Worm (Caenorhabditis elegans) whole organism, late embryonic: ENCODE data around the gene hars-1.

ENCODE experiments used
- C08G9.2 ChIP-seq: sonication (generic microtip); optimal IDR thresholded peaks from 2 replicates; lab custom pipeline; 2016; ENCODE audit warnings: mild to moderate bottlenecking, missing genetic modification characterization, moderate library complexity, missing compliant biosample characterization
- C38D4.7 ChIP-seq: fragments of 200-800 bp; sonication (Bioruptor generic); optimal IDR thresholded peaks from 2 replicates; lab custom pipeline; 2018; ENCODE audit warnings: mild to moderate bottlenecking, missing genetic modification characterization, moderate library complexity, missing compliant biosample characterization
- F13H6.1 ChIP-seq: sonication (generic microtip); optimal IDR thresholded peaks from 2 replicates; lab custom pipeline; 2016; ENCODE audit warnings: missing genetic modification characterization, missing compliant biosample characterization
- Y22D7AL.16 ChIP-seq: sonication (generic microtip); optimal IDR thresholded peaks from 2 replicates; lab custom pipeline; 2016; ENCODE audit warnings: missing genetic modification characterization, missing compliant biosample characterization
- ahr-1 ChIP-seq: sonication (generic microtip); optimal IDR thresholded peaks from 2 replicates; lab custom pipeline; 2016; ENCODE audit warnings: missing genetic modification characterization, missing compliant biosample characterization
- ama-1 ChIP-seq: fragments of 150-350 bp; optimal IDR thresholded peaks from 2 replicates; lab custom pipeline; 2014
- ceh-2 ChIP-seq: sonication (generic microtip); optimal IDR thresholded peaks from 2 replicates; lab custom pipeline; 2016; ENCODE audit warnings: missing genotype, missing genetic modification characterization, missing compliant biosample characterization
- ceh-24 ChIP-seq: sonication (generic microtip); optimal IDR thresholded peaks from 2 replicates; lab custom pipeline; 2016; ENCODE audit warnings: mild to moderate bottlenecking, missing genetic modification characterization, missing compliant biosample characterization
- ceh-30 ChIP-seq: fragments of 150-350 bp; optimal IDR thresholded peaks from 2 replicates; lab custom pipeline; 2014; ENCODE audit warnings: missing biosample characterization, missing genetic modification characterization
- ceh-48 ChIP-seq: sonication (generic microtip); optimal IDR thresholded peaks from 2 replicates; lab custom pipeline; 2016; ENCODE audit warnings: missing genetic modification characterization, inconsistent platforms, missing compliant biosample characterization
- ceh-9 ChIP-seq: sonication (generic microtip); optimal IDR thresholded peaks from 2 replicates; lab custom pipeline; 2016; ENCODE audit warnings: mild to moderate bottlenecking, missing genetic modification characterization, inconsistent platforms, missing compliant biosample characterization
- che-1 ChIP-seq: sonication (generic microtip); optimal IDR thresholded peaks from 2 replicates; lab custom pipeline; 2016; ENCODE audit warnings: mild to moderate bottlenecking, missing genetic modification characterization, missing compliant biosample characterization
- dve-1 ChIP-seq: sonication (generic microtip); optimal IDR thresholded peaks from 2 replicates; lab custom pipeline; 2017; ENCODE audit warnings: antibody characterized with exemption, mild to moderate bottlenecking, missing genetic modification characterization, missing compliant biosample characterization
- ets-4 ChIP-seq: sonication (generic microtip); optimal IDR thresholded peaks from 2 replicates; lab custom pipeline; 2016; ENCODE audit warnings: missing genetic modification characterization, missing compliant biosample characterization
- eyg-1 ChIP-seq: sonication (generic microtip); optimal IDR thresholded peaks from 2 replicates; lab custom pipeline; 2016; ENCODE audit warnings: missing genotype, missing genetic modification characterization, missing compliant biosample characterization
- fkh-6 ChIP-seq: sonication (generic microtip); optimal IDR thresholded peaks from 2 replicates; lab custom pipeline; 2016; ENCODE audit warnings: missing genetic modification characterization, missing compliant biosample characterization
- gmeb-2 ChIP-seq: sonication (generic microtip); optimal IDR thresholded peaks from 2 replicates; lab custom pipeline; 2016; ENCODE audit warnings: missing genetic modification characterization, inconsistent platforms, missing compliant biosample characterization
- lim-6 ChIP-seq: sonication (generic microtip); optimal IDR thresholded peaks from 2 replicates; lab custom pipeline; 2016; ENCODE audit warnings: missing genetic modification characterization, missing compliant biosample characterization
- lin-11 ChIP-seq: fragments of 200-800 bp; sonication (Bioruptor generic); optimal IDR thresholded peaks from 2 replicates; lab custom pipeline; 2018; ENCODE audit warnings: mild to moderate bottlenecking, missing genetic modification characterization, missing compliant biosample characterization
- madf-2 ChIP-seq: sonication (generic microtip); optimal IDR thresholded peaks from 2 replicates; lab custom pipeline; 2017; ENCODE audit warnings: missing genetic modification characterization, missing compliant biosample characterization
- nhr-11 ChIP-seq: fragments of 150-350 bp; optimal IDR thresholded peaks from 2 replicates; lab custom pipeline; 2014; ENCODE audit warnings: missing biosample characterization, missing genetic modification characterization
- odd-2 ChIP-seq: sonication (generic microtip); optimal IDR thresholded peaks from 2 replicates; lab custom pipeline; 2017; ENCODE audit warnings: antibody characterized with exemption, mild to moderate bottlenecking, missing genetic modification characterization, missing compliant biosample characterization
- pag-3 ChIP-seq: sonication (generic microtip); optimal IDR thresholded peaks from 2 replicates; lab custom pipeline; 2016; ENCODE audit warnings: missing compliant biosample characterization, missing genetic modification characterization, borderline replicate concordance
- pha-2 ChIP-seq: sonication (generic microtip); optimal IDR thresholded peaks from 2 replicates; lab custom pipeline; 2017; ENCODE audit warnings: mild to moderate bottlenecking, missing genetic modification characterization, missing compliant biosample characterization
- pros-1 ChIP-seq: fragments of 150-350 bp; optimal IDR thresholded peaks from 2 replicates; lab custom pipeline; 2014; ENCODE audit warnings: missing biosample characterization, missing genetic modification reagents, missing genetic modification characterization
- ref-2 ChIP-seq: sonication (generic microtip); optimal IDR thresholded peaks from 2 replicates; lab custom pipeline; 2016; ENCODE audit warnings: missing genetic modification characterization, missing compliant biosample characterization
- sox-4 ChIP-seq: sonication (generic microtip); optimal IDR thresholded peaks from 2 replicates; lab custom pipeline; 2017; ENCODE audit warnings: mild to moderate bottlenecking, missing genetic modification characterization, inconsistent platforms, missing compliant biosample characterization
- syd-9 ChIP-seq: sonication (generic microtip); optimal IDR thresholded peaks from 2 replicates; lab custom pipeline; 2016; ENCODE audit warnings: mild to moderate bottlenecking, missing genetic modification characterization, moderate library complexity, missing compliant biosample characterization
- tbx-2 ChIP-seq: sonication (generic microtip); optimal IDR thresholded peaks from 2 replicates; lab custom pipeline; 2016; ENCODE audit warnings: missing genetic modification characterization, missing compliant biosample characterization
- tbx-7 ChIP-seq: sonication (generic microtip); optimal IDR thresholded peaks from 2 replicates; lab custom pipeline; 2016; ENCODE audit warnings: missing genotype, missing genetic modification characterization, missing compliant biosample characterization
- ttx-3 ChIP-seq: sonication (generic microtip); optimal IDR thresholded peaks from 2 replicates; lab custom pipeline; 2016; ENCODE audit warnings: missing genetic modification reagents, missing genetic modification characterization, missing compliant biosample characterization
- unc-3 ChIP-seq, 2 experiments: fragments of 200-800 bp in 1 of 2; sonication (Bioruptor generic) in 1 of 2; sonication (generic microtip) in 1 of 2; conservative IDR thresholded peaks in 1 of 2; optimal IDR thresholded peaks in 1 of 2; 2 replicates each; pipeline versions ENCODE4 v1.3.6 to Lab custom; 2016 to 2022; ENCODE audit warnings: missing compliant biosample characterization in 2 of 2, missing genetic modification characterization in 2 of 2, missing genetic modification reagents in 1 of 2
- unc-86 ChIP-seq: sonication (generic microtip); optimal IDR thresholded peaks from 2 replicates; lab custom pipeline; 2016; ENCODE audit warnings: missing genetic modification characterization, missing compliant biosample characterization

The hars-1 gene

DNA sequence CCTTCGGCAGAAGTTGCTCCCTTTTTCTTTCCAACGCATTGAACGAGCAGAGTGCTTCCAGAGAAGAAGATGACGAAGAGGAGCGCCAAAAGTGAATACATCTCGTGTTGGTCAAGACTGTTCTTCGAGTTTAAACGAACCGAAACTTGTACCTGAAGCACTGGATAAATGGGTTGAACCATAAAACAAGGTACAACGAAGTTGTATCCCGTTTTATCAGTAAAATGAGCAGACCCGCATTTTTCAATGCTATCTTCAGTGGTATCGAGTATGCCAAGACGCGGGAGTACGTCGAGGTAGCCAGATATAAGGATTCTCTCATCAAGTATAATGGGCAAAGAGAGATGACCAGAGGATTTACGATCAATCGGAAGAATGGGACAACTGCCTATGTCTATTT is 28.5 kb downstream of the hars-1 start, which contains the start of gene F13E9.16:
TSS of gene F13E9.16 (minus strand) at position 101 of the 400 bp plus-strand sequence.
- no peak for TF ChIP-seq ceh-48 (tag; lab: Kevin White, UChicago)
- no peak for TF ChIP-seq eyg-1
- TF ChIP-seq fkh-6 (tag; lab: Kevin White, UChicago) = no peak

DNA sequence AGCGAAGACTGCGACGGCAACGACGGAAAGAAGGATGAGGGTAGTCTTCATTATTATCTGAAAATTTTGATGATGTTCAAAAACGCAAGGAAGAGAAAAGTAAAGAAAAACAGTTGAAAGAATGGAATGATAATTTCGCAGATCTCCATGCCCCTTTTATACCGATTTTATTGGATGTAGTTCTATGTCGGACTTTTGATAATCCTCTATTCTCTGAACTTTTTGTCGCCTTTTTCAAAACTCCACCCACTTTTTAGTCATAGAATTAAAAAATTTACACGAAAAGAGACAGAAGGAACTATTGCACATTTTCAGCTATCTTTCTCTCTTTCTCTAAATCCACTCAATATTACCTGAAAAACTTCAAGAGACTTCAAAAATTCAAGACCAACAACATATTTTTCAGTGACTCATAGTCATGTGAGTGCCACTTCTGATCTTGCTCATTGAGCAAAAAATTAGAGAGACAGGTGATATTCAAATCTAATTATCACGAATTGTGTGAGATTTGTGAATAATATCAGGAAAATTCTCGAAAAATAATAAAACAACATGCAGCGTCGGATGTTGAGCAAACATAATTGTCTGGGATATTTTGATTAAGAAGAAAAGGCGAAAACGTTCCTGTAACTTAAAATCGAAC is 31.2 kb downstream of the hars-1 start, which contains the start of gene F13E9.15:
TSS of gene F13E9.15 (minus strand) at position 51 of the 643 bp plus-strand sequence.
- TF ChIP-seq nhr-11 (tag; lab: Kevin White, UChicago) = no peak
- no peak for TF ChIP-seq ceh-30 (tag; lab: Kevin White, UChicago)
- TF ChIP-seq tbx-2 (tag; lab: Kevin White, UChicago) = no peak
- no peak for TF ChIP-seq ahr-1
- no peak for TF ChIP-seq unc-86
- no peak for TF ChIP-seq odd-2 (tag; lab: Kevin White, UChicago)
- no peak for TF ChIP-seq unc-3 (GFP tag; conservative IDR thresholded peaks at IDR 0.05; lab: Robert Waterston, UW)
- TF ChIP-seq unc-3 (tag; optimal IDR thresholded peaks at IDR 0.05; lab: Kevin White, UChicago) = no peak
- no peak for TF ChIP-seq tbx-7
- TF ChIP-seq, all 69 proteins: peak for 0

DNA sequence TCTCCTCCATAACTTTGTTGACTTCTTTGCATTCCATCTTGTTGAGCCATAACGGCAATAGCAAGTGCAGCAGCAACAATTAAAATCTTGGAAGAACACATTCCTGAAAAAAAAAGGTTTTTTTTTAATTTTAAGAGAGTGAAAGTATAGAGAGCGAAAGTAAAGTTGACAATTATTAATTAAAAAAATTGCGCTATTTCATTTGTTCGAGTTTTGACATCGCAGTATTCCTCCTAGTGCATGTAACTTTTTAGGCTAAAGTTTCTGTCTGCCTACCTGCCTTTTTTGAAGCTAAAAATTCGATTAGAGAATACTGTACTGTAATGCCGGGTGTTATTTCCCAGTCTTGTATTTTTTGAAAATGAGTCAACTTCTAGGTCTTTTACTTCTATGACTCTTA is 33.2 kb downstream of the hars-1 start, which contains the start of gene srlf-12:
TSS of gene srlf-12 (minus strand) at position 101 of the 400 bp plus-strand sequence.
- TF ChIP-seq lim-6 (tag; lab: Kevin White, UChicago) (no peak), ceh-2 (tag; lab: Kevin White, UChicago) (no peak), dve-1 (tag; lab: Kevin White, UChicago) (no peak), F13H6.1 (no peak), Y22D7AL.16 (tag; lab: Kevin White, UChicago) (no peak), fkh-6 (tag; lab: Kevin White, UChicago) (no peak), gmeb-2 (tag; lab: Kevin White, UChicago) (no peak)

DNA sequence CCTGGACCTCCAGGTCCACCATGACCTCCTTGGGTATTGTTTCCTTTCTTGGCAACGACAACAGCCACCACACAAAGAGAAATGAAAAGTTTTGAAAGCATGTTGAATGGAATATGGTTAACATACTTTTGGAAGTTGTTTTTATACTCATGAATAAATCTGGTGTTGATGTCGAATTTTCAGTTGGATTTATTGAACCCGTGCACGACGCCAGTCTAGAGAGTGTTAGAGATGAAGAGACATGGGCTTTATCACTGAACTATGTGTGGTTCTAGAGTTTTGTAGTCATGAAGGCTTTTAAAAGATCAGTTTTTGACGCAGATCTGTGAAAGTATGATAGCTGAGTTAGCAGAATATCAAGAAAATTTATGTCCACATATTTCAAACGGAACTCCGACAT is 35.5 kb downstream of the hars-1 start, which contains the start of gene srlf-14:
TSS of gene srlf-14 (minus strand) at position 101 of the 400 bp plus-strand sequence.
- no peak for TF ChIP-seq ref-2 (tag; lab: Kevin White, UChicago)
- no peak for TF ChIP-seq madf-2 (tag; lab: Kevin White, UChicago)
- TF ChIP-seq eyg-1 = no peak
- TF ChIP-seq lin-11 = no peak
- TF ChIP-seq syd-9 (tag; lab: Kevin White, UChicago) = no peak
- TF ChIP-seq gmeb-2 (tag; lab: Kevin White, UChicago) = no peak
- TF ChIP-seq odd-2 (tag; lab: Kevin White, UChicago) = no peak
- TF ChIP-seq Y22D7AL.16 (tag; lab: Kevin White, UChicago) = no peak
- no peak for TF ChIP-seq sox-4

DNA sequence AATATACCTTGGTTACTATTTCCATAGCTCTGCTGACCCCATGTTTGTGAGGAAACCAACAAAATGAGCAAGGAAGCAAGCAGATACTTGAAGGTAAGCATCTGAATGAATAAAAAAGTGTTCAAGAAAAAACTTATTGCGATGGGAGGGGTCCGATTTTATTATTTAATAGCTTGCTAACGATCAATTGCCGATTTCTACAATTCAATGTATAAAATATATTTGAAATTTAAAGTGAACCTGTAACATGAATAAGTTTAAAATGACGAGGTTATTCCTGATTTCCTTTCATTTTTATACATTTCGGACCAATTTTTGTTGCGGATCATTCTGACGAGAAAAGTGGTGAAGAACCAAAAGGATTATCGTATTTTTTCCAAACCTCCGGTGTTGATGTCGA is 37.8 kb downstream of the hars-1 start, which contains the start of gene srlf-13:
TSS of gene srlf-13 (minus strand) at position 101 of the 400 bp plus-strand sequence.
- TF ChIP-seq pros-1 (tag; lab: Kevin White, UChicago) (no peak), ttx-3 (tag; lab: Kevin White, UChicago) (no peak), C08G9.2 (tag; lab: Kevin White, UChicago) (no peak), unc-3 (GFP tag; conservative IDR thresholded peaks at IDR 0.05; lab: Robert Waterston, UW) (no peak), unc-3 (tag; optimal IDR thresholded peaks at IDR 0.05; lab: Kevin White, UChicago) (no peak), pha-2 (tag; lab: Kevin White, UChicago) (no peak), fkh-6 (tag; lab: Kevin White, UChicago) (no peak)

DNA sequence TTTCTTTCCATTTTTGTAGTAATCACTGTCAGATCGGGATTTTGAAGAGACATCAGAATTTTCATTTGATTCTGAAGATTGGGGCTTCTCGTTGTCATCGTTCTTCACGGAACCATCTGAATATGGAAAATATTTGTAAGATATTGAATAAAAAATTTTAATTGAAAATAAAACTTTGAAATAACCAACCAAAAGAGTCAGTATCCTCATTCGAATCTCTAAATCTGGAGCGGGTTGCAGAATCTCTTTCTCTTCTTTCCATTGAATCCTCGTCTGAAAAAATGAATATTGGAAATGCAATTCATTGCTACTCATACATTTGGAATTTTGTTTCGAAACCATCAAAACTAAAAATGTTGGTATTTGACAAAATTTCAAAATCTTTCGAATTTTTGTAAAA is 39.4 kb downstream of the hars-1 start:
- TF ChIP-seq pag-3 (tag; lab: Kevin White, UChicago) (no peak), ets-4 (tag; lab: Kevin White, UChicago) (no peak), C38D4.7 (GFP tag; lab: Kevin White, UChicago) (no peak), che-1 (tag; lab: Kevin White, UChicago) (no peak), syd-9 (tag; lab: Kevin White, UChicago) (no peak), ama-1 (lab: Kevin White, UChicago) (no peak), ceh-24 (no peak), eyg-1 (no peak), ceh-9 (tag; lab: Kevin White, UChicago) (no peak)
